Fruit fly (Drosophila melanogaster) whole organism, embryonic: ENCODE measurements around the gene Sfp33A3.

ENCODE experiments used
- CG10267 ChIP-seq: fragments of 200-800 bp; sonication (Bioruptor generic); optimal IDR thresholded peaks from 2 replicates; lab custom pipeline; 2018; ENCODE audit warnings: missing biosample characterization, mild to moderate bottlenecking, missing genetic modification characterization, moderate library complexity
- CG11085 ChIP-seq: fragments of 200-800 bp; sonication (Bioruptor generic); IDR thresholded peaks from 2 replicates; pipeline ENCODE4 v1.3.6; 2022; ENCODE audit warnings: missing biosample characterization, missing genetic modification characterization
- CG11560 ChIP-seq: fragments of 200-800 bp; sonication (Bioruptor generic); IDR thresholded peaks from 3 replicates; pipeline ENCODE4 v1.3.6; 2022; ENCODE audit warnings: missing biosample characterization, missing genetic modification characterization
- CG11695 ChIP-seq: fragments of 200-800 bp; sonication (Bioruptor generic); IDR thresholded peaks from 3 replicates; pipeline ENCODE4 v1.3.6; 2022; ENCODE audit warnings: missing biosample characterization, missing genetic modification characterization
- CG14050 ChIP-seq: fragments of 200-800 bp; sonication (Bioruptor generic); IDR thresholded peaks from 3 replicates; pipeline ENCODE4 v1.3.6; 2022; ENCODE audit warnings: missing biosample characterization, missing genetic modification characterization
- CG14860 ChIP-seq: fragments of 200-800 bp; sonication (Bioruptor generic); IDR thresholded peaks from 3 replicates; pipeline ENCODE4 v1.3.6; 2022; ENCODE audit warnings: missing biosample characterization, missing genetic modification characterization; ENCODE audit not compliant: partially characterized antibody
- CG1647 ChIP-seq: fragments of 200-800 bp; sonication (Bioruptor generic); optimal IDR thresholded peaks from 3 replicates; lab custom pipeline; 2016; ENCODE audit warnings: missing biosample characterization, missing genetic modification characterization
- CG17361 ChIP-seq: fragments of 200-800 bp; sonication (Bioruptor generic); IDR thresholded peaks from 3 replicates; pipeline ENCODE4 v1.3.6; 2022; ENCODE audit warnings: missing biosample characterization, missing genetic modification characterization
- CG17568 ChIP-seq: fragments of 200-800 bp; sonication (Bioruptor generic); optimal IDR thresholded peaks from 2 replicates; lab custom pipeline; 2018; ENCODE audit warnings: missing biosample characterization, mild to moderate bottlenecking, missing genetic modification characterization, moderate library complexity
- CG17612 ChIP-seq: fragments of 200-800 bp; sonication (Bioruptor generic); IDR thresholded peaks from 2 replicates; pipeline ENCODE4 v1.3.6; 2022; ENCODE audit warnings: missing biosample characterization, missing genetic modification characterization
- CG17829 ChIP-seq: fragments of 200-800 bp; optimal IDR thresholded peaks from 2 replicates; lab custom pipeline; 2019; ENCODE audit warnings: missing biosample characterization, mild to moderate bottlenecking, missing genetic modification characterization, moderate library complexity
- CG18011 ChIP-seq: fragments of 200-800 bp; sonication (Bioruptor generic); optimal IDR thresholded peaks from 2 replicates; lab custom pipeline; 2017; ENCODE audit warnings: missing biosample characterization, missing genetic modification characterization, mild to moderate bottlenecking, moderate library complexity, missing genotype
- CG3281 ChIP-seq: fragments of 200-800 bp; sonication (Bioruptor generic); optimal IDR thresholded peaks from 3 replicates; lab custom pipeline; 2017; ENCODE audit warnings: missing biosample characterization, mild to moderate bottlenecking, missing genetic modification characterization
- CG34422 ChIP-seq: fragments of 200-800 bp; sonication (Bioruptor generic); IDR thresholded peaks from 3 replicates; pipeline ENCODE4 v1.3.6; 2022; ENCODE audit warnings: missing biosample characterization, missing genetic modification characterization
- CG43689 ChIP-seq: fragments of 200-800 bp; sonication (Bioruptor generic); IDR thresholded peaks from 2 replicates; pipeline ENCODE4 v1.3.6; 2022; ENCODE audit warnings: missing biosample characterization, missing genetic modification characterization
- CG4854 ChIP-seq: fragments of 200-800 bp; sonication (Bioruptor generic); optimal IDR thresholded peaks from 2 replicates; lab custom pipeline; 2016; ENCODE audit warnings: missing biosample characterization, missing genetic modification characterization, inconsistent platforms
- CG5245 ChIP-seq: fragments of 200-800 bp; sonication (Bioruptor generic); optimal IDR thresholded peaks from 3 replicates; lab custom pipeline; 2016; ENCODE audit warnings: missing biosample characterization, missing genetic modification characterization
- CG7556 ChIP-seq: fragments of 200-800 bp; sonication (Bioruptor generic); optimal IDR thresholded peaks from 2 replicates; lab custom pipeline; 2017; ENCODE audit warnings: missing biosample characterization, mild to moderate bottlenecking, missing genetic modification characterization
- CG8359 ChIP-seq: fragments of 200-800 bp; sonication (Bioruptor generic); optimal IDR thresholded peaks from 2 replicates; lab custom pipeline; 2017; ENCODE audit warnings: missing biosample characterization, mild to moderate bottlenecking, missing genetic modification characterization, borderline replicate concordance
- CG8388 ChIP-seq: fragments of 200-800 bp; sonication (Bioruptor generic); optimal IDR thresholded peaks from 2 replicates; lab custom pipeline; 2019; ENCODE audit warnings: missing biosample characterization, mild to moderate bottlenecking, missing genetic modification characterization, moderate library complexity
- CG9932 ChIP-seq: fragments of 200-800 bp; sonication (Bioruptor generic); IDR thresholded peaks from 2 replicates; pipeline ENCODE4 v1.3.6; 2022; ENCODE audit warnings: missing biosample characterization, missing genetic modification characterization
- CTCF ChIP-seq: fragments of 200-800 bp; sonication (Bioruptor generic); optimal IDR thresholded peaks from 2 replicates; lab custom pipeline; 2017; ENCODE audit warnings: missing biosample characterization, mild to moderate bottlenecking, missing genetic modification characterization, moderate library complexity
- Dbx ChIP-seq: fragments of 200-800 bp; sonication (Bioruptor generic); IDR thresholded peaks from 3 replicates; pipeline ENCODE4 v1.3.6; 2022; ENCODE audit warnings: missing biosample characterization, missing genetic modification characterization
- Eip74EF ChIP-seq, 2 experiments: fragments of 200-800 bp in 1 of 2; fragments of >200 bp in 1 of 2; sonication (Bioruptor generic) in 1 of 2; optimal IDR thresholded peaks; 2 replicates each; lab custom pipeline; 2017 to 2019; ENCODE audit warnings: missing biosample characterization in 2 of 2, missing genetic modification characterization in 2 of 2, mild to moderate bottlenecking in 1 of 2, moderate library complexity in 1 of 2
- HmgD ChIP-seq: fragments of 200-800 bp; sonication (Bioruptor generic); optimal IDR thresholded peaks from 3 replicates; lab custom pipeline; 2016; ENCODE audit warnings: missing biosample characterization, missing genetic modification characterization
- Lhr ChIP-seq: fragments of 200-800 bp; sonication (Bioruptor generic); optimal IDR thresholded peaks from 3 replicates; lab custom pipeline; 2017; ENCODE audit warnings: mild to moderate bottlenecking, missing biosample characterization, missing genetic modification reagents, missing genetic modification characterization
- MESR4 ChIP-seq: fragments of 200-800 bp; sonication (Bioruptor generic); optimal IDR thresholded peaks from 2 replicates; lab custom pipeline; 2018; ENCODE audit warnings: missing biosample characterization, mild to moderate bottlenecking, missing genetic modification characterization, moderate library complexity
- NfI ChIP-seq: fragments of 200-800 bp; sonication (Bioruptor generic); optimal IDR thresholded peaks from 3 replicates; lab custom pipeline; 2018; ENCODE audit warnings: missing biosample characterization, mild to moderate bottlenecking, missing genetic modification characterization, moderate library complexity
- Oli ChIP-seq: fragments of 200-800 bp; sonication (Bioruptor generic); optimal IDR thresholded peaks from 2 replicates; lab custom pipeline; 2018; ENCODE audit warnings: missing biosample characterization, mild to moderate bottlenecking, missing genetic modification characterization, moderate library complexity
- Usf ChIP-seq: fragments of 200-800 bp; sonication (Bioruptor generic); optimal IDR thresholded peaks from 2 replicates; lab custom pipeline; 2017; ENCODE audit warnings: missing genotype, missing biosample characterization, missing genetic modification characterization
- ato ChIP-seq: fragments of 200-800 bp; sonication (Bioruptor generic); IDR thresholded peaks from 2 replicates; pipeline ENCODE4 v1.3.6; 2022; ENCODE audit warnings: missing biosample characterization, missing genetic modification characterization; ENCODE audit not compliant: partially characterized antibody
- az2 ChIP-seq: fragments of 200-800 bp; sonication (Bioruptor generic); optimal IDR thresholded peaks from 3 replicates; lab custom pipeline; 2016; ENCODE audit warnings: missing biosample characterization, missing genetic modification characterization
- bcd ChIP-seq: fragments of 200-800 bp; sonication (Bioruptor generic); optimal IDR thresholded peaks from 2 replicates; lab custom pipeline; 2017; ENCODE audit warnings: missing biosample characterization, mild to moderate bottlenecking, missing genetic modification characterization
- btn ChIP-seq: fragments of 200-800 bp; sonication (Bioruptor generic); optimal IDR thresholded peaks from 2 replicates; lab custom pipeline; 2016; ENCODE audit warnings: missing biosample characterization, missing genetic modification characterization
- caup ChIP-seq: fragments of 200-800 bp; sonication (Bioruptor generic); optimal IDR thresholded peaks from 3 replicates; lab custom pipeline; 2017; ENCODE audit warnings: missing biosample characterization, mild to moderate bottlenecking, missing genetic modification characterization, moderate library complexity; ENCODE audit not compliant: severe bottlenecking
- cwo ChIP-seq: fragments of 200-800 bp; sonication (Bioruptor generic); optimal IDR thresholded peaks from 3 replicates; lab custom pipeline; 2017; ENCODE audit warnings: missing biosample characterization, missing genetic modification characterization, mild to moderate bottlenecking, moderate library complexity, missing genetic modification reagents
- dpn ChIP-seq, 2 experiments: fragments of 200-800 bp; sonication (Bioruptor generic); optimal IDR thresholded peaks; 3 replicates each; lab custom pipeline; 2016; ENCODE audit warnings: missing biosample characterization in 2 of 2, missing genetic modification characterization in 2 of 2
- jigr1 ChIP-seq: fragments of 200-800 bp; sonication (Bioruptor generic); IDR thresholded peaks from 3 replicates; pipeline ENCODE4 v1.3.6; 2022; ENCODE audit warnings: missing biosample characterization, missing genetic modification characterization
- kay ChIP-seq: fragments of 200-800 bp; sonication (Bioruptor generic); optimal IDR thresholded peaks from 2 replicates; lab custom pipeline; 2016; ENCODE audit warnings: missing biosample characterization, missing genetic modification characterization
- lmd ChIP-seq: fragments of 200-800 bp; sonication (Bioruptor generic); IDR thresholded peaks from 2 replicates; pipeline ENCODE4 v1.3.6; 2022; ENCODE audit warnings: missing biosample characterization, missing genetic modification characterization
- lov ChIP-seq, 2 experiments: fragments of 200-800 bp in 1 of 2; fragments of >200 bp in 1 of 2; sonication (Bioruptor generic) in 1 of 2; IDR thresholded peaks in 1 of 2; optimal IDR thresholded peaks in 1 of 2; 2 replicates in 1 of 2; 3 replicates in 1 of 2; pipeline versions ENCODE4 v1.3.6 to Lab custom; 2017 to 2022; ENCODE audit warnings: missing biosample characterization in 1 of 2, missing genetic modification characterization in 1 of 2
- nau ChIP-seq: fragments of 200-800 bp; sonication (Bioruptor generic); optimal IDR thresholded peaks from 3 replicates; lab custom pipeline; 2017; ENCODE audit warnings: missing biosample characterization, mild to moderate bottlenecking, missing genetic modification characterization, missing genetic modification reagents
- org-1 ChIP-seq: fragments of 200-800 bp; sonication (Bioruptor generic); optimal IDR thresholded peaks from 2 replicates; lab custom pipeline; 2017; ENCODE audit warnings: missing biosample characterization, missing genetic modification characterization
- ro ChIP-seq: fragments of 200-800 bp; sonication (Bioruptor generic); IDR thresholded peaks from 2 replicates; pipeline ENCODE4 v1.3.6; 2022; ENCODE audit warnings: missing biosample characterization, missing genetic modification characterization
- sd ChIP-seq: fragments of 200-800 bp; sonication (Bioruptor generic); optimal IDR thresholded peaks from 3 replicates; lab custom pipeline; 2018; ENCODE audit warnings: missing biosample characterization, mild to moderate bottlenecking, missing genetic modification characterization, moderate library complexity
- stc ChIP-seq: fragments of 200-800 bp; sonication (Bioruptor generic); IDR thresholded peaks from 2 replicates; pipeline ENCODE4 v1.3.6; 2022; ENCODE audit warnings: missing biosample characterization, missing genetic modification characterization
- tin ChIP-seq: fragments of 200-800 bp; sonication (Bioruptor generic); optimal IDR thresholded peaks from 3 replicates; lab custom pipeline; 2016; ENCODE audit warnings: missing biosample characterization, missing genetic modification characterization
- tx ChIP-seq: fragments of 200-800 bp; sonication (Bioruptor generic); optimal IDR thresholded peaks from 2 replicates; lab custom pipeline; 2016; ENCODE audit warnings: missing biosample characterization, missing genetic modification characterization
- usp ChIP-seq: fragments of >200 bp; optimal IDR thresholded peaks from 2 replicates; lab custom pipeline; 2017; ENCODE audit warnings: missing biosample characterization, missing genetic modification characterization
- vvl ChIP-seq: fragments of 200-800 bp; sonication (Bioruptor generic); IDR thresholded peaks from 2 replicates; pipeline ENCODE4 v1.3.6; 2022; ENCODE audit warnings: missing biosample characterization, missing genetic modification characterization
- yki ChIP-seq: fragments of >200 bp; optimal IDR thresholded peaks from 3 replicates; lab custom pipeline; 2018

The Sfp33A3 gene

dm6 chr2L:11816376-11816775 is 23.3 kb upstream of the Sfp33A3 start (continued):
- TF ChIP-seq CG14860 (no peak), Dbx (GFP tag; lab: Robert Waterston, UW) (peak; percentile 87), bcd (peak; percentile 97), CG11560 (tag; lab: Robert Waterston, UW) (no peak; the same call in 1 of the 3 replicates), CG18011 (peak; percentile 80), stc (GFP tag; lab: Robert Waterston, UW) (peak; percentile 88), CG8359 (GFP tag; lab: Kevin White, UChicago) (peak; percentile 95), caup (GFP tag; lab: Kevin White, UChicago) (peak; percentile 99), CG1647 (GFP tag; lab: Kevin White, UChicago) (peak; percentile 85), btn (GFP tag; lab: Kevin White, UChicago) (peak; percentile 97), CG11695 (GFP tag; lab: Robert Waterston, UW) (peak; percentile 86), CG8388 (GFP tag; lab: Kevin White, UChicago) (peak; percentile 90), CG17361 (GFP tag; lab: Robert Waterston, UW) (peak; percentile 92), sd (tag; lab: Kevin White, UChicago) (no peak), Lhr (GFP tag; lab: Kevin White, UChicago) (peak; percentile 97), CG7556 (GFP tag; lab: Kevin White, UChicago) (peak; percentile 82), CG17568 (peak; percentile 95), yki (lab: Kevin White, UChicago) (no peak), MESR4 (peak; percentile 52), CG43689 (GFP tag; lab: Robert Waterston, UW) (peak; percentile 81), tin (GFP tag; lab: Kevin White, UChicago) (peak; percentile 97), CG34422 (GFP tag; lab: Robert Waterston, UW) (peak; percentile 88), CG14050 (GFP tag; lab: Robert Waterston, UW) (peak; percentile 89), Oli (tag; lab: Kevin White, UChicago) (peak; percentile 90), lov (optimal IDR thresholded peaks at IDR 0.05; lab: Kevin White, UChicago) (no peak), lov (GFP tag; IDR thresholded peaks at IDR 0.05; lab: Robert Waterston, UW) (peak; percentile 99), jigr1 (GFP tag; lab: Robert Waterston, UW) (peak; percentile 62; the same call in 1 of the 3 replicates), ro (GFP tag; lab: Robert Waterston, UW) (peak; percentile 75), dpn (GFP tag; optimal IDR thresholded peaks at IDR 0.05; lab: Kevin White, UChicago) (peak; percentile 90 to 95), CG10267 (peak; percentile 87), org-1 (GFP tag; lab: Kevin White, UChicago) (peak; percentile 91), Eip74EF (GFP tag; optimal IDR thresholded peaks at IDR 0.05; lab: Kevin White, UChicago) (peak in 1 of 2 experiments; percentile 78), NfI (GFP tag; lab: Kevin White, UChicago) (peak; percentile 93), CG4854 (GFP tag; lab: Kevin White, UChicago) (peak; percentile 93), usp (no peak), CG3281 (GFP tag; lab: Kevin White, UChicago) (peak; percentile 95), lmd (GFP tag; lab: Robert Waterston, UW) (peak; percentile 78), nau (GFP tag; lab: Kevin White, UChicago) (peak; percentile 96), HmgD (peak; percentile 90), vvl (GFP tag; lab: Robert Waterston, UW) (peak; percentile 95), ato (no peak), tx (GFP tag; lab: Kevin White, UChicago) (peak; percentile 75), CTCF (GFP tag; lab: Kevin White, UChicago) (peak; percentile 94), CG9932 (GFP tag; lab: Robert Waterston, UW) (peak; percentile 65), CG5245 (GFP tag; lab: Kevin White, UChicago) (peak; percentile 97), az2 (GFP tag; lab: Kevin White, UChicago) (peak; percentile 95), kay (GFP tag; lab: Kevin White, UChicago) (peak; percentile 40), CG17829 (tag; lab: Kevin White, UChicago) (peak; percentile 95), CG11085 (peak; percentile 82), CG17612 (peak; percentile 77), cwo (GFP tag; lab: Kevin White, UChicago) (peak; percentile 76), Usf (GFP tag; lab: Kevin White, UChicago) (peak; percentile 87)
